Worm (Caenorhabditis elegans) whole organism, L1 larva: ENCODE data around the gene C27H6.8.

ENCODE experiments used
- alr-1 ChIP-seq: fragments of 200-800 bp; sonication (Bioruptor generic); optimal IDR thresholded peaks from 2 replicates; lab custom pipeline; 2018; ENCODE audit warnings: borderline replicate concordance, mild to moderate bottlenecking, missing genetic modification characterization, missing compliant biosample characterization
- efl-1 ChIP-seq, 4 experiments: fragments of 150-350 bp; optimal IDR thresholded peaks in 3 of 4; peaks in 1 of 4; 1 replicate in 1 of 4; 2 replicates in 3 of 4; lab custom pipeline; 2014; ENCODE audit warnings: missing biosample characterization in 2 of 4, missing genetic modification characterization in 2 of 4, missing genetic modification reagents in 2 of 4
- ets-5 ChIP-seq: fragments of 200-800 bp; sonication (Bioruptor generic); IDR thresholded peaks from 2 replicates; pipeline ENCODE4 v1.3.6; 2022; ENCODE audit warnings: missing genetic modification characterization, missing compliant biosample characterization
- fkh-8 ChIP-seq: sonication (generic microtip); optimal IDR thresholded peaks from 2 replicates; lab custom pipeline; 2016; ENCODE audit warnings: mild to moderate bottlenecking, missing genetic modification characterization, missing compliant biosample characterization
- lsy-2 ChIP-seq, 2 experiments: fragments of 150-350 bp; optimal IDR thresholded peaks; 2 replicates each; lab custom pipeline; 2014; ENCODE audit warnings: missing biosample characterization in 2 of 2, missing genetic modification characterization in 2 of 2
- mab-9 ChIP-seq: fragments of 200-800 bp; sonication (Bioruptor generic); IDR thresholded peaks from 2 replicates; pipeline ENCODE4 v1.3.6; 2022; ENCODE audit warnings: missing genetic modification reagents, missing genetic modification characterization, missing compliant biosample characterization
- nhr-11 ChIP-seq: fragments of 150-350 bp; optimal IDR thresholded peaks from 2 replicates; lab custom pipeline; 2014; ENCODE audit warnings: missing biosample characterization, missing genetic modification characterization
- nhr-76 ChIP-seq: sonication (generic microtip); optimal IDR thresholded peaks from 2 replicates; lab custom pipeline; 2017; ENCODE audit warnings: missing biosample characterization, missing genetic modification characterization
- rnt-1 ChIP-seq: sonication (generic microtip); optimal IDR thresholded peaks from 2 replicates; lab custom pipeline; 2016; ENCODE audit warnings: mild to moderate bottlenecking, missing genetic modification characterization, moderate library complexity, missing compliant biosample characterization
- snpc-4 ChIP-seq: fragments of 150-350 bp; optimal IDR thresholded peaks from 2 replicates; lab custom pipeline; 2014; ENCODE audit warnings: missing biosample characterization, missing genetic modification characterization
- unc-130 ChIP-seq: fragments of 150-350 bp; optimal IDR thresholded peaks from 2 replicates; lab custom pipeline; 2017; ENCODE audit warnings: missing biosample characterization, missing genetic modification characterization, inconsistent platforms
- unc-62 ChIP-seq: fragments of 150-350 bp; optimal IDR thresholded peaks from 2 replicates; lab custom pipeline; 2014; ENCODE audit warnings: missing biosample characterization, missing genetic modification reagents, missing genetic modification characterization
- zag-1 ChIP-seq: fragments of 150-350 bp; optimal IDR thresholded peaks from 2 replicates; lab custom pipeline; 2014; ENCODE audit warnings: missing biosample characterization, missing genetic modification characterization

DNA sequence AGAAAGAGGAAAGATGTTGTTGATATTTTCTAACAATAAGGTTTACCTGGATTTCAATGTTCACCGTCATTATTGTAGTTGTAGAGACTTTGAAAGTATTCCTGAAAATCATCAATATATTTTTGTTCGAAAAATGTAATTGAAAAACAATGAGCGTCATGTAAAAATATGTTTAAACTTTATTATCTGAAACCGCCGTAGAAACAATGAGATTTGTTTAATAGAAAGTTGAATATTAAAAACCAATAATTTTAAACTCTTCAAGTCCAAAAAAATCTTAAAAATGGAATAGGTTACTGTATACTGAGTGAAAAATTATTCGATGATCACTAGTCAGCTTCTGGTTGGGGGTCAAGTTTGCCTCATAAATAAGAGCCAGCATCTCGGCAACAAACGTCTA is 29.4 kb downstream of the C27H6.8 start, which contains the start of gene anmt-3:
- TF ChIP-seq fkh-8 (tag; lab: Kevin White, UChicago) (no peak), unc-130 (tag; lab: Kevin White, UChicago) (no peak), zag-1 (tag; lab: Kevin White, UChicago) (no peak), rnt-1 (tag; lab: Kevin White, UChicago) (no peak), snpc-4 (no peak), lsy-2 (tag; optimal IDR thresholded peaks at IDR 0.05; lab: Kevin White, UChicago) (no peak), nhr-76 (tag; lab: Kevin White, UChicago) (no peak), mab-9 (no peak), ets-5 (GFP tag; lab: Robert Waterston, UW) (no peak), efl-1 (optimal IDR thresholded peaks at IDR 0.05; lab: Kevin White, UChicago) (no peak), efl-1 (GFP tag; optimal IDR thresholded peaks at IDR 0.05 in 1 of 2; lab: Kevin White, UChicago) (peak in 1 of 2 experiments; percentile 25), alr-1 (tag; lab: Kevin White, UChicago) (no peak), nhr-11 (tag; lab: Kevin White, UChicago) (no peak), unc-62 (GFP tag; lab: Kevin White, UChicago) (no peak)
